Worm (Caenorhabditis elegans): ENCODE measurements around the gene Y38A10A.7.

DNA sequence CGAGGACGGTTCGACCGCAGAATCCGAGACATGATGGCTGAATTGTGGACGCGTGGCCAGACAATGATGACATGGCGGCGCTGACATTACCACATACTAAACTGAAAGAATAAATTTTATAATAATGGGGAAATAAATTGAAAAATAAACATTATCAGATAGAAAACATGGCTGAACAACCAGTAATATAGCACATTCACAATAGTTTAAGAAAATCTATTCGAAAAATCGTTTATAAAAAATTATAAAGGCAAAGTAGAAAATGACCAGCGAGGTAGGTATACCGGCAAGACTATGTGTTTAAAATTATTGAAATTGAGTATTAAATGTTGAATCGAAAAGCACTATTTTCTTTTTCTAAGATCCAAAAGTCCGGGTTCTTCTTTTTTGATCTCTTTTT, 44.8 kb upstream of the Y38A10A.7 start, which contains the start of gene jamp-1:
- no peak for TF ChIP-seq lsy-2 (tag; optimal IDR thresholded peaks at IDR 0.05)
- no peak for TF ChIP-seq nhr-28 (tag; optimal IDR thresholded peaks at IDR 0.05)
- no peak for TF ChIP-seq ceh-83 (GFP tag; optimal IDR thresholded peaks at IDR 0.05)
- TF ChIP-seq nhr-237 (tag; optimal IDR thresholded peaks at IDR 0.05): no peak
- no peak for TF ChIP-seq ztf-11 (tag; optimal IDR thresholded peaks at IDR 0.05)
- TF ChIP-seq lin-13 (tag; optimal IDR thresholded peaks at IDR 0.05): no peak
- no peak for TF ChIP-seq mep-1 (tag; optimal IDR thresholded peaks at IDR 0.05)
- no peak for TF ChIP-seq hlh-1 (tag; optimal IDR thresholded peaks at IDR 0.05)
- TF ChIP-seq nhr-76 (tag; optimal IDR thresholded peaks at IDR 0.05): no peak
- TF ChIP-seq zip-8 (tag; optimal IDR thresholded peaks at IDR 0.05): no peak
- no peak for TF ChIP-seq ces-1 (GFP tag; optimal IDR thresholded peaks at IDR 0.05)
- no peak for TF ChIP-seq unc-39 (tag; optimal IDR thresholded peaks at IDR 0.05)
- no peak for TF ChIP-seq bed-3 (GFP tag; optimal IDR thresholded peaks at IDR 0.05)
- no peak for TF ChIP-seq pha-4 (tag; optimal IDR thresholded peaks at IDR 0.05)

Measured in whole organism, mixed stage, embryonic.